Worm (Caenorhabditis elegans): Measurements from ENCODE around the gene srlf-26.
A peak's percentile ranks its signal among the peaks of the same experiment; 100 is the strongest.

The srlf-26 gene

DNA sequence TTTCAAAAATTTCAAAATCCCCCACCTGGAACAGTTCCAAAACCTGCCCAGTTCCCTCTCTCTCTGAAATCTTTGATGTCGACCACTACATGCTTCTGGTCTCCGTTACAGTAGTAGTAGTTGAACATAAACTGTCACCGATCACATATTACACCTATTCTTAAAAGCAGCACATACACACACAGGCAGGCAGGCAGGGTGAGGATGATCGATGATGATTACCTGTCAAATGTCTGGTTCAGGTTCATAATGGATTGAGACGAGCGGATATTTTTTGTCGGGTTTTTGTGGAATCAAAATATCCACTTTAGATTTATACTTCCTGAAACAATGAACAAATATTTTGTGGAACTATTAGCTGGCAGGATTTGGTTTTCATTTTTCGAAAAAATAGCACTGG, 15.2 kb downstream of the srlf-26 start:
- TF ChIP-seq pax-1 (tag; optimal IDR thresholded peaks at IDR 0.05), result no peak
- TF ChIP-seq unc-55 (GFP tag; optimal IDR thresholded peaks at IDR 0.05), result peak; percentile 98

DNA sequence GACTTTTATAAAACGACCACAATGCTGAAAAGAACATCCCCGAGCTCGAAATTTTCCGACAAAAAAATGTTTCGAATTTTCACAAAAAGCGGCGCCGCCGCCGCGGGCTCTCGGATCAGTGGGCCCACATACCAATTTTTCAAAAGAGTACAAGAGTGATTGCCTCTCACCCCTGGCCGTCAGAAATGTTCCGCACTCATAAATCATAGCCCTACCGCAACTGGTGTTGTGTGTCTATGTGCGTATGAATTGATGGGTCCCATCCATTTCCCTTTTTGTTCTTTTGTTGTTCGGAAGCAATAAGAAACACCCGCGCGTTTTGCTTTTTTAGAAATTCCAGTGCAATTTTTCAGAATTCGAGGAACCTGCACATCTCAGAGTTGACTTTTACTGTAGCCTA, 15.9 kb downstream of the srlf-26 start:
- TF ChIP-seq pat-9 (tag; optimal IDR thresholded peaks at IDR 0.05) (no peak), unc-55 (GFP tag; optimal IDR thresholded peaks at IDR 0.05) (peak; percentile 92)

DNA sequence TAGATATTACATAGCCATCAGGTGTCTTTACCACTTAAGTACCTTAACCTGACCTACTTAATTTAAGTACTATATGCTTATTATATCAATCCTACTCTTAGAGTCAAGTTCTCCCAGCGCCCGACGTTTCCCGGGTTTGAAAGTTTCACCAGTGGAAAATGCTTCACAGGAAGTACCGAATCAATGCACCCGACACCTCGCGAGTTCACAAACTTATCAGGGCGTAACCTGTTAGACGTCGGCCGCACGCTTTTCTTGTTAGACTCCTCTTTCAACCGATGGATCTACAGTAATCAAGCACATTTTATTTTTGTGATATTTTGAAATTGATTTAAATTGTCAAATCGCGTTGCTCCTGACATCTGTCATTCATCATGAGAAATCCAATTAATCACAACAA, 16.6 kb downstream of the srlf-26 start:
- no peak for TF ChIP-seq pag-3 (tag; optimal IDR thresholded peaks at IDR 0.05; ENCODE audit: borderline replicate concordance)
- TF ChIP-seq hlh-30 (tag; optimal IDR thresholded peaks at IDR 0.05; ENCODE audit: insufficient read depth), result no peak
- no peak for TF ChIP-seq nhr-232 (tag; optimal IDR thresholded peaks at IDR 0.05)
- TF ChIP-seq sox-4 (tag; optimal IDR thresholded peaks at IDR 0.05), result no peak
- TF ChIP-seq lin-11 (tag; optimal IDR thresholded peaks at IDR 0.05), result no peak
- TF ChIP-seq hlh-15 (tag; optimal IDR thresholded peaks at IDR 0.05), result no peak

DNA sequence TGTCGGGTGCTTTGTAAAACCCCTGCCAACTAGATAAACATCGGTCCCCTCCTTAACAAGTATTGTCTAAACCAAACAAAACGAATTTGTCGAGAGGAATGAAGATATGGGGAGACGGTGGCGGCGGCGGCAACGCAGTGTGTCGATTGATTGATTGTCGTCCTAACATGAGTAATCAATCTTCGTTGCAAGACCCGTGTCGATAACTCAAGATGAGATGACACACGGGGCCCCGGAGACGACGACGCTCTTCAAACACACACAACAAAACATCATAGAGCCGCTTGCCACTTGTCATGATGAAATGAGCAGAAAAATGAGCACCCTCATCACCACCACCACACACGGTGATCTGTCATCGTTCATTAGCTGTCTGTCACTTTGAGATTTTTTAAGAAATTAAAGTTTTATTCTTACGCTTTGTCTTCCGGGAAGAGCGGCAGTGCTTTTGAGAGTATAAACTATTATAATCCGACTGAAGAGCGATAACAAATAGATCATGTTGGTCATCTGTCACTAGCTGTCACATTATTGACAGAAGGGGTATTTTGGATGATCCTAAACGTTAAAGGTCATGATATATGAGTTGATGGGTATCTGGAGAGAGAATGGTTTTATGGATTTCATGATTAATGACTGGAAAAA, 17.1 kb downstream of the srlf-26 start:
- no peak for TF ChIP-seq lim-6 (tag; optimal IDR thresholded peaks at IDR 0.05)
- TF ChIP-seq syd-9 (tag; optimal IDR thresholded peaks at IDR 0.05), result no peak
- TF ChIP-seq tbx-2 (tag; optimal IDR thresholded peaks at IDR 0.05), result peak; percentile 28
- TF ChIP-seq dve-1 (tag; optimal IDR thresholded peaks at IDR 0.05), result no peak
- TF ChIP-seq C38D4.7 (GFP tag; optimal IDR thresholded peaks at IDR 0.05), result no peak
- TF ChIP-seq hlh-6 (tag; optimal IDR thresholded peaks at IDR 0.05), result no peak
- TF ChIP-seq elt-2 (tag; optimal IDR thresholded peaks at IDR 0.05), result no peak
- no peak for TF ChIP-seq ahr-1 (tag; optimal IDR thresholded peaks at IDR 0.05)
- peak; percentile 61 for TF ChIP-seq ceh-18 (tag; optimal IDR thresholded peaks at IDR 0.05)
- peak; percentile 79 for TF ChIP-seq rnt-1 (tag; optimal IDR thresholded peaks at IDR 0.05)
- TF ChIP-seq npax-4 (tag; optimal IDR thresholded peaks at IDR 0.05), result no peak
- TF ChIP-seq T23F11.4 (GFP tag; optimal IDR thresholded peaks at IDR 0.05), result no peak
- peak; percentile 100 for TF ChIP-seq unc-55 (GFP tag; optimal IDR thresholded peaks at IDR 0.05)
- TF ChIP-seq pat-9 (tag; optimal IDR thresholded peaks at IDR 0.05), result peak; percentile 26
- TF ChIP-seq unc-3 (GFP tag; conservative IDR thresholded peaks at IDR 0.05), result no peak
- TF ChIP-seq unc-3 (tag; optimal IDR thresholded peaks at IDR 0.05), result peak; percentile 2
- TF ChIP-seq ceh-48 (tag; optimal IDR thresholded peaks at IDR 0.05), result no peak
- TF ChIP-seq hlh-15 (tag; optimal IDR thresholded peaks at IDR 0.05), result no peak
- no peak for TF ChIP-seq nhr-232 (tag; optimal IDR thresholded peaks at IDR 0.05)

DNA sequence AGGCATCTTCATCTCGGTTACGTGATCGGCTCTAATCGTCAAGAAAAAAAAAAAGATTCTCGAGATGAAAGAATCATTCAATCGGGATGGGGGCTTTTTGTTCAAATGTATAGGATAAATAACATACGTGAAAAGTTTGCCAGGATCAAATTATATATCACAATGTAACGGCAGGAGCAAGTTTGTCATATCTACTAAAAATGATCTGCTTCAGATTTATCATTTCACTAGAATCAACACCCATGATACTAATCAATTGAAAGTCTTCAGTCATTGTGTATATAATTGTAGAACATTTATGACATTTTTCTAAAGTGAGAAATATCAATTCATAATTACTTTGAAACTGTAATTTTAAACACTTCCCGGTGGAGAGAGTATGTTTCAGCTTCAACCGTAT, 18.2 kb downstream of the srlf-26 start:
- no peak for TF ChIP-seq lim-6 (tag; optimal IDR thresholded peaks at IDR 0.05)
- no peak for TF ChIP-seq dmd-4 (tag; optimal IDR thresholded peaks at IDR 0.05; ENCODE audit: borderline replicate concordance)
- TF ChIP-seq ceh-24 (tag; optimal IDR thresholded peaks at IDR 0.05), result no peak
- no peak for TF ChIP-seq unc-86 (tag; optimal IDR thresholded peaks at IDR 0.05)
- TF ChIP-seq C08G9.2 (tag; optimal IDR thresholded peaks at IDR 0.05), result no peak
- no peak for TF ChIP-seq F13H6.1 (tag; optimal IDR thresholded peaks at IDR 0.05)
- no peak for TF ChIP-seq ceh-34 (tag; optimal IDR thresholded peaks at IDR 0.05)
- TF ChIP-seq K09A11.1 (tag; optimal IDR thresholded peaks at IDR 0.05; ENCODE audit: insufficient read depth), result no peak
- no peak for TF ChIP-seq hlh-15 (tag; optimal IDR thresholded peaks at IDR 0.05)
- TF ChIP-seq ttx-3 (tag; optimal IDR thresholded peaks at IDR 0.05), result no peak
- no peak for TF ChIP-seq dve-1 (tag; optimal IDR thresholded peaks at IDR 0.05)
- no peak for TF ChIP-seq ahr-1 (tag; optimal IDR thresholded peaks at IDR 0.05)
- TF ChIP-seq eyg-1 (tag; optimal IDR thresholded peaks at IDR 0.05), result no peak
- no peak for TF ChIP-seq mec-3 (tag; optimal IDR thresholded peaks at IDR 0.05; ENCODE audit: borderline replicate concordance)
- TF ChIP-seq elt-4 (tag; optimal IDR thresholded peaks at IDR 0.05), result no peak
- no peak for TF ChIP-seq C38D4.7 (GFP tag; optimal IDR thresholded peaks at IDR 0.05)
- no peak for TF ChIP-seq pha-2 (tag; optimal IDR thresholded peaks at IDR 0.05)

Data from whole organism, late embryonic.